Worm (Caenorhabditis elegans) whole organism, young adult: Measurements from ENCODE around the gene B0546.3.

Experiments
- ceh-100 ChIP-seq: fragments of 200-800 bp; sonication (Bioruptor generic); IDR thresholded peaks from 2 replicates; pipeline ENCODE4 v1.3.6; 2022; ENCODE audit warnings: missing genetic modification reagents, missing genetic modification characterization, missing compliant biosample characterization
- madf-10 ChIP-seq: sonication (generic microtip); optimal IDR thresholded peaks from 2 replicates; lab custom pipeline; 2016; ENCODE audit warnings: mild to moderate bottlenecking, missing genetic modification characterization, missing compliant biosample characterization
- nfya-1 ChIP-seq: sonication (generic microtip); optimal IDR thresholded peaks from 2 replicates; lab custom pipeline; 2017; ENCODE audit warnings: antibody characterized with exemption, missing compliant biosample characterization, missing genetic modification characterization, borderline replicate concordance; ENCODE audit not compliant: insufficient read depth
- nhr-90 ChIP-seq: sonication (generic microtip); optimal IDR thresholded peaks from 2 replicates; lab custom pipeline; 2016; ENCODE audit warnings: missing genotype, mild to moderate bottlenecking, missing genetic modification characterization, missing compliant biosample characterization
- unc-62 ChIP-seq: fragments of 150-350 bp; optimal IDR thresholded peaks from 2 replicates; lab custom pipeline; 2014; ENCODE audit warnings: missing biosample characterization, missing genetic modification reagents, missing genetic modification characterization

- TF ChIP-seq ceh-100 (GFP tag; lab: Robert Waterston, UW) (no peak), madf-10 (no peak), unc-62 (no peak), nhr-90 (tag; lab: Kevin White, UChicago) (no peak), nfya-1 (no peak)
Observed at ce11 chrIV:3354757-3355156, 27.9 kb downstream of the B0546.3 start, which contains the start of gene F42A6.1.
